Fruit fly (Drosophila melanogaster) whole organism, prepupa: ENCODE data around the gene Lsp1alpha.
A peak's percentile ranks its signal among the peaks of the same experiment; 100 is the strongest.

Experiments used
- Eip75B ChIP-seq: fragments of 200-800 bp; sonication (Bioruptor generic); optimal IDR thresholded peaks from 3 replicates; lab custom pipeline; 2016; ENCODE audit warnings: missing biosample characterization, missing genetic modification characterization
- Ets21C ChIP-seq: fragments of 200-800 bp; sonication (Bioruptor generic); optimal IDR thresholded peaks from 3 replicates; lab custom pipeline; 2016; ENCODE audit warnings: missing biosample characterization, missing genetic modification characterization
- fd59A ChIP-seq: fragments of 200-800 bp; sonication (Bioruptor generic); optimal IDR thresholded peaks from 2 replicates; lab custom pipeline; 2017; ENCODE audit warnings: missing biosample characterization, mild to moderate bottlenecking, missing genetic modification characterization, missing genetic modification reagents

- TF ChIP-seq fd59A: no peak
- peak; percentile 22 for TF ChIP-seq Eip75B
- TF ChIP-seq Ets21C: no peak
These were observed 43.5 kb downstream of the Lsp1alpha start for dm6 chrX:12533560-12533959.
